Fruit fly (Drosophila melanogaster): Measurements from ENCODE around the gene Gapvd1.
A peak's percentile ranks its signal among the peaks of the same experiment; 100 is the strongest.

Gene Gapvd1

DNA sequence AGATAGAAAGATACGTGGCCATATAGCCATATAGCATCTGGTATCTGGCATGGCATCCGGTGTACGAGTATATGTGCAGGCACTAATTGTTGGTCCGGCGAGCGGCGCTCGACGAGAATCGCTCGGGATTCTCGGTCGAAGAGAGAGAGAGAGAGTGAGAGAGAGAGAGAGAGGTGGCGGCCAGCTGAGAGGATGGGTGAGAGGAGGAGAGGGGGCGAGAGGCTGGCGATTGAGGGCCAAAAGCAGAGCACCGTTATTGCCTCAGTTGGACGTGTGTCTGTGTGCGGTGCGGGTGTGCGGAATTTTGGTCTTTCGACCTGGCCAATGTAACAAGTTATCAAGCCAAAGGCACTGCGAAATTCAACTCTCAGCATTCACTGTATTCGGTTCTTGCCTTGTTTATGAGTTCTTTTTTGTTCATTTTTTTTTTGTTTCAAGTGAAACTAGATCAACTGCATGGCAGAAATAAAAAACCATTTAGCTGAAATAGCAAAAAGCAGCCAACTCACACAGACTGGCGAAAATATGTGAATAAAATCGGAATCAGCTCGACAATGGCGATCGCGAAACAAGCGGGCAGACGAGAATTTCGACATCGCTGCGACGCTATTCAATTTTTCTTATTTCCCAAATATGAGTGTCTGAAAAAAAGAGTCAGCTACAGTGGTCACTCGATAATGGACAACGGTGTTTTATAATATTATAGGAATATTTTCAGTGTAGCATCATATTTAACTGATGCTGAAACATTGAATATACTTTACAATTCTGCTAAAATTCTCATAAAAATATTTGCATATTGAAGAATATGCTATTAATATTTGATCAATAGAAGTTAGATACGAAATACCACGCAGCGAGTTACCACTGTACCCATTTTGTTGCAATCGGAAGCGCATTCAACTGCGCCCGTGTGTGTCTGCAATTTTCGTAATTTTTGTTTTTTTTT is 47.9 kb downstream of the Gapvd1 start (continued):
- TF ChIP-seq Blimp-1 (GFP tag; optimal IDR thresholded peaks at IDR 0.05): no peak
- TF ChIP-seq sd (tag; optimal IDR thresholded peaks at IDR 0.05): peak; percentile 6
- TF ChIP-seq CG17328 (GFP tag; IDR thresholded peaks at IDR 0.05): no peak
- 0 out of 2 replicates have a peak, but pooled peaks have one; percentile 23 for TF ChIP-seq CG7372 (GFP tag; IDR thresholded peaks at IDR 0.05)
- peak; percentile 82 for TF ChIP-seq crol (GFP tag; IDR thresholded peaks at IDR 0.05)
- no peak for TF ChIP-seq Lim3 (GFP tag; IDR thresholded peaks at IDR 0.05)
- TF ChIP-seq Antp (GFP tag; optimal IDR thresholded peaks at IDR 0.05): no peak
- TF ChIP-seq Dll (GFP tag; IDR thresholded peaks at IDR 0.05; ENCODE audit: partially characterized antibody): no peak
- 0 out of 2 replicates have a peak, but pooled peaks have one; percentile 19 for TF ChIP-seq CG9932 (GFP tag; IDR thresholded peaks at IDR 0.05)
- TF ChIP-seq CG13894 (tag; optimal IDR thresholded peaks at IDR 0.05): no peak
- TF ChIP-seq Hmx (GFP tag; optimal IDR thresholded peaks at IDR 0.05): no peak
- no peak for TF ChIP-seq hth (optimal IDR thresholded peaks at IDR 0.05)
- no peak for TF ChIP-seq hbn (GFP tag; IDR thresholded peaks at IDR 0.05; ENCODE audit: partially characterized antibody)
- no peak for TF ChIP-seq CG14710 (tag; optimal IDR thresholded peaks at IDR 0.05)
- peak; percentile 31 for TF ChIP-seq Rfx (GFP tag; IDR thresholded peaks at IDR 0.05)
- no peak for TF ChIP-seq Ets97D (GFP tag; optimal IDR thresholded peaks at IDR 0.05)
- no peak for TF ChIP-seq Atf6 (GFP tag; IDR thresholded peaks at IDR 0.05)
- peak; percentile 4 for TF ChIP-seq Deaf1 (tag; optimal IDR thresholded peaks at IDR 0.05)
- peak; percentile 17 for TF ChIP-seq cg (GFP tag; optimal IDR thresholded peaks at IDR 0.05)
- TF ChIP-seq chn (GFP tag; optimal IDR thresholded peaks at IDR 0.05): no peak
- TF ChIP-seq fru (optimal IDR thresholded peaks at IDR 0.05): no peak
- no peak for TF ChIP-seq Ravus (GFP tag; IDR thresholded peaks at IDR 0.05)
- TF ChIP-seq B-H2 (GFP tag; optimal IDR thresholded peaks at IDR 0.05): no peak
- peak; percentile 18; the same call in 1 of the 2 replicates for TF ChIP-seq ttk (GFP tag; IDR thresholded peaks at IDR 0.05)
- TF ChIP-seq tna (GFP tag; IDR thresholded peaks at IDR 0.05; ENCODE audit: partially characterized antibody): no peak
- TF ChIP-seq CG11085 (GFP tag; IDR thresholded peaks at IDR 0.05): no peak
- no peak for TF ChIP-seq CG12236 (GFP tag; optimal IDR thresholded peaks at IDR 0.05)
- TF ChIP-seq HLH3B (GFP tag; IDR thresholded peaks at IDR 0.05): 0 out of 2 replicates have a peak, but pooled peaks have one; percentile 13
- TF ChIP-seq H15 (GFP tag; IDR thresholded peaks at IDR 0.05): no peak
- no peak for TF ChIP-seq btn (GFP tag; optimal IDR thresholded peaks at IDR 0.05)
- TF ChIP-seq CG10565 (GFP tag; optimal IDR thresholded peaks at IDR 0.05): no peak
- TF ChIP-seq chm (GFP tag; IDR thresholded peaks at IDR 0.05): 0 out of 2 replicates have a peak, but pooled peaks have one; percentile 25
- peak; percentile 29; the same call in 1 of the 2 replicates for TF ChIP-seq slbo (GFP tag; IDR thresholded peaks at IDR 0.05)
- TF ChIP-seq CG34422 (GFP tag; IDR thresholded peaks at IDR 0.05): no peak
- no peak for TF ChIP-seq D19A (tag; optimal IDR thresholded peaks at IDR 0.05)
- TF ChIP-seq aop (GFP tag; IDR thresholded peaks at IDR 0.05): no peak
- no peak for TF ChIP-seq her (GFP tag; optimal IDR thresholded peaks at IDR 0.05)
- TF ChIP-seq jigr1 (GFP tag; IDR thresholded peaks at IDR 0.05): no peak
- TF ChIP-seq Max (GFP tag; optimal IDR thresholded peaks at IDR 0.05): no peak
- TF ChIP-seq bigmax (GFP tag; optimal IDR thresholded peaks at IDR 0.05): no peak
- TF ChIP-seq ssp (GFP tag; IDR thresholded peaks at IDR 0.05): no peak
- no peak for TF ChIP-seq sr (GFP tag; IDR thresholded peaks at IDR 0.05)
- no peak for TF ChIP-seq kay (GFP tag; optimal IDR thresholded peaks at IDR 0.05)
- no peak for TF ChIP-seq unc-4 (GFP tag; IDR thresholded peaks at IDR 0.05; ENCODE audit: partially characterized antibody)
- no peak for TF ChIP-seq eve (GFP tag; optimal IDR thresholded peaks at IDR 0.05)
- no peak for TF ChIP-seq CG2116 (GFP tag; optimal IDR thresholded peaks at IDR 0.05)
- no peak for TF ChIP-seq zf30C (GFP tag; optimal IDR thresholded peaks at IDR 0.05)
- TF ChIP-seq Adf1 (GFP tag; IDR thresholded peaks at IDR 0.05): no peak
- no peak for TF ChIP-seq stc (GFP tag; IDR thresholded peaks at IDR 0.05)
- TF ChIP-seq insv (GFP tag; optimal IDR thresholded peaks at IDR 0.05): no peak
- no peak for TF ChIP-seq CG10462 (GFP tag; optimal IDR thresholded peaks at IDR 0.05)

Measured in whole organism, embryonic.